Worm (Caenorhabditis elegans): ENCODE data around the gene srv-16.

srv-16 gene

ce11 chrIV:15946507-15946906 lies 12.8 kb upstream of the srv-16 start, which contains the start of gene skr-10:
Gene skr-10, plus strand, starts transcription at chrIV:15946807.
- TF ChIP-seq ztf-23 (GFP tag; IDR thresholded peaks at IDR 0.05) (no peak), flt-1 (GFP tag; IDR thresholded peaks at IDR 0.05) (no peak), med-1 (GFP tag; optimal IDR thresholded peaks at IDR 0.05; ENCODE audit: insufficient read depth) (no peak), ztf-29 (GFP tag; IDR thresholded peaks at IDR 0.05) (no peak), klf-2 (GFP tag; conservative IDR thresholded peaks at IDR 0.05) (no peak), ref-1 (GFP tag; conservative IDR thresholded peaks at IDR 0.05) (no peak), tab-1 (GFP tag; IDR thresholded peaks at IDR 0.05) (no peak), cog-1 (tag; optimal IDR thresholded peaks at IDR 0.05) (no peak), T22C8.4 (GFP tag; IDR thresholded peaks at IDR 0.05) (no peak)

ce11 chrIV:15941403-15941802 lies 7.7 kb upstream of the srv-16 start, which contains the start of gene Y105C5B.11:
Gene Y105C5B.11, minus strand, starts transcription at chrIV:15941503.
- no peak for TF ChIP-seq tab-1 (GFP tag; IDR thresholded peaks at IDR 0.05)
- TF ChIP-seq T22C8.4 (GFP tag; IDR thresholded peaks at IDR 0.05), result no peak
- TF ChIP-seq ztf-23 (GFP tag; IDR thresholded peaks at IDR 0.05), result no peak
- no peak for TF ChIP-seq ztf-29 (GFP tag; IDR thresholded peaks at IDR 0.05)
- no peak for TF ChIP-seq ref-1 (GFP tag; conservative IDR thresholded peaks at IDR 0.05)
- no peak for TF ChIP-seq cog-1 (tag; optimal IDR thresholded peaks at IDR 0.05)
- no peak for TF ChIP-seq med-1 (GFP tag; optimal IDR thresholded peaks at IDR 0.05; ENCODE audit: insufficient read depth)
- no peak for TF ChIP-seq flt-1 (GFP tag; IDR thresholded peaks at IDR 0.05)
- no peak for TF ChIP-seq klf-2 (GFP tag; conservative IDR thresholded peaks at IDR 0.05)

ce11 chrIV:15940811-15941210 lies 7.1 kb upstream of the srv-16 start:
- TF ChIP-seq ref-1 (GFP tag; conservative IDR thresholded peaks at IDR 0.05) (no peak), ztf-23 (GFP tag; IDR thresholded peaks at IDR 0.05) (no peak), tab-1 (GFP tag; IDR thresholded peaks at IDR 0.05) (no peak), T22C8.4 (GFP tag; IDR thresholded peaks at IDR 0.05) (no peak), cog-1 (tag; optimal IDR thresholded peaks at IDR 0.05) (no peak), klf-2 (GFP tag; conservative IDR thresholded peaks at IDR 0.05) (no peak)

- no peak for TF ChIP-seq med-1 (GFP tag; optimal IDR thresholded peaks at IDR 0.05; ENCODE audit: insufficient read depth)
- TF ChIP-seq tab-1 (GFP tag; IDR thresholded peaks at IDR 0.05), result no peak
- TF ChIP-seq klf-2 (GFP tag; conservative IDR thresholded peaks at IDR 0.05), result no peak
- no peak for TF ChIP-seq T22C8.4 (GFP tag; IDR thresholded peaks at IDR 0.05)
- no peak for TF ChIP-seq cog-1 (tag; optimal IDR thresholded peaks at IDR 0.05)
- no peak for TF ChIP-seq flt-1 (GFP tag; IDR thresholded peaks at IDR 0.05)
- no peak for TF ChIP-seq ref-1 (GFP tag; conservative IDR thresholded peaks at IDR 0.05)
- no peak for TF ChIP-seq ztf-23 (GFP tag; IDR thresholded peaks at IDR 0.05)
- no peak for TF ChIP-seq ztf-29 (GFP tag; IDR thresholded peaks at IDR 0.05)
Observed at ce11 chrIV:15938471-15938870, 4.8 kb upstream of the srv-16 start.

ce11 chrIV:15937088-15937487 lies 3.4 kb upstream of the srv-16 start:
- no peak for TF ChIP-seq cog-1 (tag; optimal IDR thresholded peaks at IDR 0.05)
- no peak for TF ChIP-seq klf-2 (GFP tag; conservative IDR thresholded peaks at IDR 0.05)

ce11 chrIV:15931833-15932232 lies 1.9 kb downstream of the srv-16 start:
- TF ChIP-seq ref-1 (GFP tag; conservative IDR thresholded peaks at IDR 0.05), result 0 out of 2 replicates have a peak, but pooled peaks have one; percentile 20
- TF ChIP-seq cog-1 (tag; optimal IDR thresholded peaks at IDR 0.05), result peak; percentile 28
- no peak for TF ChIP-seq flt-1 (GFP tag; IDR thresholded peaks at IDR 0.05)
- TF ChIP-seq ztf-29 (GFP tag; IDR thresholded peaks at IDR 0.05), result 0 out of 2 replicates have a peak, but pooled peaks have one; percentile 36
- peak; percentile 78 for TF ChIP-seq tab-1 (GFP tag; IDR thresholded peaks at IDR 0.05)
- TF ChIP-seq med-1 (GFP tag; optimal IDR thresholded peaks at IDR 0.05; ENCODE audit: insufficient read depth), result no peak
- no peak for TF ChIP-seq klf-2 (GFP tag; conservative IDR thresholded peaks at IDR 0.05)
- peak; percentile 76 for TF ChIP-seq ztf-23 (GFP tag; IDR thresholded peaks at IDR 0.05)
- no peak for TF ChIP-seq T22C8.4 (GFP tag; IDR thresholded peaks at IDR 0.05)

- peak; percentile 77 for TF ChIP-seq flt-1 (GFP tag; IDR thresholded peaks at IDR 0.05)
- 0 out of 2 replicates have a peak, but pooled peaks have one; percentile 25 for TF ChIP-seq tab-1 (GFP tag; IDR thresholded peaks at IDR 0.05)
- no peak for TF ChIP-seq T22C8.4 (GFP tag; IDR thresholded peaks at IDR 0.05)
- 0 out of 2 replicates have a peak, but pooled peaks have one; percentile 43 for TF ChIP-seq ztf-29 (GFP tag; IDR thresholded peaks at IDR 0.05)
- no peak for TF ChIP-seq cog-1 (tag; optimal IDR thresholded peaks at IDR 0.05)
- no peak for TF ChIP-seq med-1 (GFP tag; optimal IDR thresholded peaks at IDR 0.05; ENCODE audit: insufficient read depth)
- peak; percentile 75 for TF ChIP-seq ztf-23 (GFP tag; IDR thresholded peaks at IDR 0.05)
- TF ChIP-seq klf-2 (GFP tag; conservative IDR thresholded peaks at IDR 0.05), result 0 out of 2 replicates have a peak, but pooled peaks have one; percentile 52
- 0 out of 2 replicates have a peak, but pooled peaks have one; percentile 49 for TF ChIP-seq ref-1 (GFP tag; conservative IDR thresholded peaks at IDR 0.05)
Observed at ce11 chrIV:15931176-15931575, 2.5 kb downstream of the srv-16 start.

ce11 chrIV:15930694-15931093 lies 3.0 kb downstream of the srv-16 start:
- TF ChIP-seq T22C8.4 (GFP tag; IDR thresholded peaks at IDR 0.05) (peak; percentile 65), ztf-29 (GFP tag; IDR thresholded peaks at IDR 0.05) (no peak), flt-1 (GFP tag; IDR thresholded peaks at IDR 0.05) (no peak)

- TF ChIP-seq ztf-29 (GFP tag; IDR thresholded peaks at IDR 0.05) (no peak), ref-1 (GFP tag; conservative IDR thresholded peaks at IDR 0.05) (no peak), T22C8.4 (GFP tag; IDR thresholded peaks at IDR 0.05) (no peak), tab-1 (GFP tag; IDR thresholded peaks at IDR 0.05) (no peak), cog-1 (tag; optimal IDR thresholded peaks at IDR 0.05) (no peak), klf-2 (GFP tag; conservative IDR thresholded peaks at IDR 0.05) (no peak), med-1 (GFP tag; optimal IDR thresholded peaks at IDR 0.05; ENCODE audit: insufficient read depth) (no peak), ztf-23 (GFP tag; IDR thresholded peaks at IDR 0.05) (no peak), flt-1 (GFP tag; IDR thresholded peaks at IDR 0.05) (no peak)
Observed at ce11 chrIV:15930281-15930680, 3.4 kb downstream of the srv-16 start, which contains the start of gene Y105C5B.9. Gene Y105C5B.9, plus strand, starts transcription at chrIV:15930581.

ce11 chrIV:15929831-15930230 lies 3.9 kb downstream of the srv-16 start:
- no peak for TF ChIP-seq T22C8.4 (GFP tag; IDR thresholded peaks at IDR 0.05)
- TF ChIP-seq ref-1 (GFP tag; conservative IDR thresholded peaks at IDR 0.05), result no peak
- no peak for TF ChIP-seq tab-1 (GFP tag; IDR thresholded peaks at IDR 0.05)
- no peak for TF ChIP-seq flt-1 (GFP tag; IDR thresholded peaks at IDR 0.05)
- no peak for TF ChIP-seq ztf-29 (GFP tag; IDR thresholded peaks at IDR 0.05)

All from whole organism, midembryonic.